Worm (Caenorhabditis elegans) whole organism, L1 larva: ENCODE results near the gene F13C5.5.

Source experiments
- C04F5.9 ChIP-seq: sonication (generic microtip); optimal IDR thresholded peaks from 2 replicates; lab custom pipeline; 2016; ENCODE audit warnings: missing genetic modification characterization, missing compliant biosample characterization
- C34B4.2 ChIP-seq: sonication (generic microtip); optimal IDR thresholded peaks from 2 replicates; lab custom pipeline; 2017; ENCODE audit warnings: mild to moderate bottlenecking, missing genetic modification characterization, missing compliant biosample characterization
- Y116A8C.19 ChIP-seq: sonication (generic microtip); optimal IDR thresholded peaks from 2 replicates; lab custom pipeline; 2016; ENCODE audit warnings: missing compliant biosample characterization, missing genetic modification characterization, borderline replicate concordance
- aha-1 ChIP-seq: fragments of 150-350 bp; optimal IDR thresholded peaks from 2 replicates; lab custom pipeline; 2014; ENCODE audit warnings: missing biosample characterization, missing genetic modification characterization
- blmp-1 ChIP-seq: fragments of 150-350 bp; optimal IDR thresholded peaks from 2 replicates; lab custom pipeline; 2014; ENCODE audit warnings: missing biosample characterization, missing genetic modification characterization
- ceh-8 ChIP-seq: fragments of 200-800 bp; sonication (Bioruptor generic); optimal IDR thresholded peaks from 2 replicates; lab custom pipeline; 2018; ENCODE audit warnings: mild to moderate bottlenecking, missing genetic modification characterization, moderate library complexity, missing compliant biosample characterization
- ceh-82 ChIP-seq, 3 experiments: fragments of 150-350 bp in 1 of 3; sonication (generic microtip) in 2 of 3; optimal IDR thresholded peaks; 2 replicates each; lab custom pipeline; 2014 to 2017; ENCODE audit warnings: missing biosample characterization in 3 of 3, missing genetic modification characterization in 3 of 3
- ces-1 ChIP-seq: fragments of 150-350 bp; optimal IDR thresholded peaks from 2 replicates; lab custom pipeline; 2014; ENCODE audit warnings: missing biosample characterization, missing genetic modification reagents, missing genetic modification characterization
- dpl-1 ChIP-seq, 3 experiments: fragments of 150-350 bp in 2 of 3; sonication (generic microtip) in 1 of 3; optimal IDR thresholded peaks; 2 replicates each; lab custom pipeline; 2014 to 2017; ENCODE audit warnings: missing biosample characterization in 3 of 3, missing genetic modification characterization in 3 of 3, missing genetic modification reagents in 3 of 3
- dsc-1 ChIP-seq: sonication (generic microtip); optimal IDR thresholded peaks from 2 replicates; lab custom pipeline; 2016; ENCODE audit warnings: mild to moderate bottlenecking, missing genetic modification characterization, missing compliant biosample characterization
- efl-1 ChIP-seq, 4 experiments: fragments of 150-350 bp; optimal IDR thresholded peaks in 3 of 4; peaks in 1 of 4; 1 replicate in 1 of 4; 2 replicates in 3 of 4; lab custom pipeline; 2014; ENCODE audit warnings: missing biosample characterization in 2 of 4, missing genetic modification characterization in 2 of 4, missing genetic modification reagents in 2 of 4
- egl-13 ChIP-seq: sonication (generic microtip); optimal IDR thresholded peaks from 2 replicates; lab custom pipeline; 2016; ENCODE audit warnings: missing genotype, missing genetic modification reagents, missing genetic modification characterization, missing compliant biosample characterization
- ets-5 ChIP-seq: fragments of 200-800 bp; sonication (Bioruptor generic); IDR thresholded peaks from 2 replicates; pipeline ENCODE4 v1.3.6; 2022; ENCODE audit warnings: missing genetic modification characterization, missing compliant biosample characterization
- fkh-10 ChIP-seq: sonication (generic microtip); optimal IDR thresholded peaks from 2 replicates; lab custom pipeline; 2017; ENCODE audit warnings: missing biosample characterization, missing genetic modification reagents, missing genetic modification characterization
- fkh-8 ChIP-seq: sonication (generic microtip); optimal IDR thresholded peaks from 2 replicates; lab custom pipeline; 2016; ENCODE audit warnings: mild to moderate bottlenecking, missing genetic modification characterization, missing compliant biosample characterization
- hpl-2 ChIP-seq: fragments of 150-350 bp; optimal IDR thresholded peaks from 2 replicates; lab custom pipeline; 2014; ENCODE audit warnings: missing biosample characterization, missing genetic modification reagents, missing genetic modification characterization
- isw-1 ChIP-seq: fragments of 200-800 bp; sonication (Bioruptor generic); IDR thresholded peaks from 2 replicates; pipeline ENCODE4 v1.3.6; 2022; ENCODE audit warnings: missing genetic modification characterization, missing compliant biosample characterization
- lin-13 ChIP-seq: fragments of 150-350 bp; optimal IDR thresholded peaks from 2 replicates; lab custom pipeline; 2014; ENCODE audit warnings: missing biosample characterization, missing genetic modification reagents, missing genetic modification characterization
- lin-39 ChIP-seq: fragments of 150-350 bp; optimal IDR thresholded peaks from 2 replicates; lab custom pipeline; 2014; ENCODE audit warnings: missing biosample characterization, missing genetic modification reagents, missing genetic modification characterization
- mab-9 ChIP-seq: fragments of 200-800 bp; sonication (Bioruptor generic); IDR thresholded peaks from 2 replicates; pipeline ENCODE4 v1.3.6; 2022; ENCODE audit warnings: missing genetic modification reagents, missing genetic modification characterization, missing compliant biosample characterization
- mef-2 ChIP-seq: fragments of 150-350 bp; optimal IDR thresholded peaks from 2 replicates; lab custom pipeline; 2014; ENCODE audit warnings: missing biosample characterization, missing genetic modification characterization
- nhr-12 ChIP-seq: sonication (generic microtip); optimal IDR thresholded peaks from 2 replicates; lab custom pipeline; 2017; ENCODE audit warnings: missing biosample characterization, missing genetic modification characterization
- nhr-20 ChIP-seq: sonication (generic microtip); optimal IDR thresholded peaks from 2 replicates; lab custom pipeline; 2016; ENCODE audit warnings: mild to moderate bottlenecking, missing genetic modification characterization, missing compliant biosample characterization
- nhr-237 ChIP-seq: fragments of 150-350 bp; optimal IDR thresholded peaks from 2 replicates; lab custom pipeline; 2014; ENCODE audit warnings: missing biosample characterization, missing genetic modification characterization
- nhr-47 ChIP-seq: sonication (generic microtip); optimal IDR thresholded peaks from 2 replicates; lab custom pipeline; 2016; ENCODE audit warnings: mild to moderate bottlenecking, missing genetic modification characterization, moderate library complexity, missing compliant biosample characterization
- nhr-71 ChIP-seq: sonication (generic microtip); optimal IDR thresholded peaks from 2 replicates; lab custom pipeline; 2016; ENCODE audit warnings: mild to moderate bottlenecking, missing genetic modification characterization, moderate library complexity, missing compliant biosample characterization
- nhr-84 ChIP-seq: sonication (generic microtip); optimal IDR thresholded peaks from 2 replicates; lab custom pipeline; 2017; ENCODE audit warnings: missing biosample characterization, missing genetic modification characterization
- nhr-85 ChIP-seq: sonication (generic microtip); peaks from one replicate; lab custom pipeline; 2016; ENCODE audit warnings: missing genetic modification characterization, inconsistent platforms, missing compliant biosample characterization
- nhr-90 ChIP-seq: sonication (generic microtip); optimal IDR thresholded peaks from 2 replicates; lab custom pipeline; 2016; ENCODE audit warnings: mild to moderate bottlenecking, missing genetic modification characterization, missing compliant biosample characterization; ENCODE audit not compliant: poor library complexity
- pax-3 ChIP-seq: fragments of 200-800 bp; sonication (Bioruptor generic); optimal IDR thresholded peaks from 2 replicates; lab custom pipeline; 2018; ENCODE audit warnings: mild to moderate bottlenecking, missing genetic modification characterization, moderate library complexity, missing compliant biosample characterization
- rnt-1 ChIP-seq: sonication (generic microtip); optimal IDR thresholded peaks from 2 replicates; lab custom pipeline; 2016; ENCODE audit warnings: mild to moderate bottlenecking, missing genetic modification characterization, moderate library complexity, missing compliant biosample characterization
- skn-1 ChIP-seq: fragments of 150-350 bp; optimal IDR thresholded peaks from 2 replicates; lab custom pipeline; 2014; ENCODE audit warnings: missing biosample characterization, missing genetic modification characterization
- snu-23 ChIP-seq: sonication (generic microtip); optimal IDR thresholded peaks from 2 replicates; lab custom pipeline; 2016; ENCODE audit warnings: missing genetic modification characterization, missing compliant biosample characterization
- sox-4 ChIP-seq: sonication (generic microtip); optimal IDR thresholded peaks from 2 replicates; lab custom pipeline; 2016; ENCODE audit warnings: missing genetic modification characterization, missing compliant biosample characterization
- sup-37 ChIP-seq: fragments of 200-800 bp; sonication (Bioruptor generic); optimal IDR thresholded peaks from 2 replicates; lab custom pipeline; 2018; ENCODE audit warnings: mild to moderate bottlenecking, missing genetic modification characterization, missing compliant biosample characterization
- tbx-2 ChIP-seq: sonication (generic microtip); optimal IDR thresholded peaks from 2 replicates; lab custom pipeline; 2016; ENCODE audit warnings: missing genetic modification characterization, missing compliant biosample characterization
- tlp-1 ChIP-seq: fragments of 150-350 bp; optimal IDR thresholded peaks from 2 replicates; lab custom pipeline; 2014; ENCODE audit warnings: missing biosample characterization, missing genetic modification characterization
- unc-130 ChIP-seq: fragments of 150-350 bp; optimal IDR thresholded peaks from 2 replicates; lab custom pipeline; 2017; ENCODE audit warnings: missing biosample characterization, missing genetic modification characterization, inconsistent platforms
- unc-30 ChIP-seq: sonication (generic microtip); optimal IDR thresholded peaks from 2 replicates; lab custom pipeline; 2017; ENCODE audit warnings: missing biosample characterization, missing genetic modification characterization
- unc-62 ChIP-seq: fragments of 150-350 bp; optimal IDR thresholded peaks from 2 replicates; lab custom pipeline; 2014; ENCODE audit warnings: missing biosample characterization, missing genetic modification reagents, missing genetic modification characterization
- unc-86 ChIP-seq: sonication (generic microtip); optimal IDR thresholded peaks from 2 replicates; lab custom pipeline; 2016; ENCODE audit warnings: missing genetic modification characterization, missing compliant biosample characterization
- xbp-1 ChIP-seq: sonication (generic microtip); optimal IDR thresholded peaks from 2 replicates; lab custom pipeline; 2016; ENCODE audit warnings: missing genetic modification characterization, missing compliant biosample characterization
- zag-1 ChIP-seq: fragments of 150-350 bp; optimal IDR thresholded peaks from 2 replicates; lab custom pipeline; 2014; ENCODE audit warnings: missing biosample characterization, missing genetic modification characterization
- zip-4 ChIP-seq: fragments of 200-800 bp; sonication (Bioruptor generic); optimal IDR thresholded peaks from 2 replicates; lab custom pipeline; 2018; ENCODE audit warnings: mild to moderate bottlenecking, missing genetic modification characterization, moderate library complexity, missing compliant biosample characterization
- ztf-11 ChIP-seq, 2 experiments: sonication (generic microtip); optimal IDR thresholded peaks; 2 replicates each; lab custom pipeline; 2016 to 2017; ENCODE audit warnings: missing genetic modification characterization in 2 of 2, missing biosample characterization in 1 of 2, missing compliant biosample characterization in 1 of 2

F13C5.5 gene

DNA sequence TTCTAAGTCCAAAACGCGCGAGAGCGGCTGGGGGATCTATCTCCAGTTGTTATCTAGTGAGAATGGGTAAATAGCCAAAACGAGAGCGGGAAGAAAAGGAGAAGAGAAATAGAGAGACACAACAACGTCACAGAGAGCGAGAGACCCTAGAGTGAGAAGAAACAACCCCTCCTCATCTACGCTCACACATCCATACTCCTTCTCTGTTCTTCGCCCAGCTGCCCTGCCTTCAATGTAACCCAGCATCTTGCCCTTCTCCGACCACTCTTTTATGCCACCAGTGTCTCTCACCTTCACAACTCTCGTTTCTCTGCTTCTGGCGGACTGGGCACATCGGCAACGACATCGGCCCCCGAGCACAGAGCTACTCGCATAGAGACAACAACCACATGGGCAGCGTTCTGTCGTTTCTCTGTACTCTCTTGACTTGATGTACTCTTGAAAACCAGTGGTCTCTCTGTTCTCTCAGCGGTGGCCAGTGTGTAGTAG is 15.0 kb downstream of the F13C5.5 start (continued):
- TF ChIP-seq dpl-1 (GFP tag; optimal IDR thresholded peaks at IDR 0.05; lab: Kevin White, UChicago), result peak; percentile 24 to 36 (median 28)
- TF ChIP-seq aha-1 (tag; lab: Kevin White, UChicago), result no peak
- TF ChIP-seq nhr-20 (tag; lab: Kevin White, UChicago), result peak; percentile 87
- TF ChIP-seq hpl-2 (GFP tag; lab: Kevin White, UChicago), result no peak
- peak; percentile 43 to 63 for TF ChIP-seq efl-1 (optimal IDR thresholded peaks at IDR 0.05; lab: Kevin White, UChicago)
- peak in 1 of 2 experiments; percentile 95 for TF ChIP-seq efl-1 (GFP tag; optimal IDR thresholded peaks at IDR 0.05 in 1 of 2; lab: Kevin White, UChicago)
- peak; percentile 69 for TF ChIP-seq rnt-1 (tag; lab: Kevin White, UChicago)
- TF ChIP-seq nhr-47 (tag; lab: Kevin White, UChicago), result peak; percentile 86
- no peak for TF ChIP-seq unc-62
- peak; percentile 68 for TF ChIP-seq isw-1
- peak; percentile 56 for TF ChIP-seq zag-1 (tag; lab: Kevin White, UChicago)
- peak; percentile 23 to 88 (median 61) for TF ChIP-seq ceh-82 (tag; optimal IDR thresholded peaks at IDR 0.05; lab: Kevin White, UChicago)
- peak; percentile 38 for TF ChIP-seq unc-130
- TF ChIP-seq C04F5.9 (tag; lab: Kevin White, UChicago), result no peak
- TF ChIP-seq xbp-1 (tag; lab: Kevin White, UChicago), result peak; percentile 77
- no peak for TF ChIP-seq ets-5 (GFP tag; lab: Robert Waterston, UW)
- TF ChIP-seq nhr-237 (tag; lab: Kevin White, UChicago), result peak; percentile 77
- TF ChIP-seq fkh-8 (tag; lab: Kevin White, UChicago), result peak; percentile 93
- TF ChIP-seq snu-23 (GFP tag; lab: Kevin White, UChicago), result peak; percentile 89
- TF ChIP-seq egl-13 (tag; lab: Kevin White, UChicago), result peak; percentile 85
- peak; percentile 90 for TF ChIP-seq tbx-2 (tag; lab: Kevin White, UChicago)
- TF ChIP-seq sox-4, result peak; percentile 55
- peak; percentile 45 for TF ChIP-seq mef-2 (tag; lab: Kevin White, UChicago)
- TF ChIP-seq unc-30 (tag; lab: Kevin White, UChicago), result no peak
- TF ChIP-seq dsc-1, result peak; percentile 79
- no peak for TF ChIP-seq lin-39 (tag; lab: Kevin White, UChicago)
- peak; percentile 71 for TF ChIP-seq lin-13 (GFP tag; lab: Kevin White, UChicago)
- TF ChIP-seq nhr-84 (tag; lab: Kevin White, UChicago), result no peak
- TF ChIP-seq sup-37 (GFP tag; lab: Kevin White, UChicago), result no peak
- TF ChIP-seq mab-9, result 0 out of 2 replicates have a peak, but pooled peaks have one; percentile 6
- peak; percentile 39 for TF ChIP-seq ces-1 (GFP tag; lab: Kevin White, UChicago)
- peak; percentile 52 for TF ChIP-seq blmp-1
- peak; percentile 49 for TF ChIP-seq pax-3
- peak; percentile 86 for TF ChIP-seq fkh-10
- TF ChIP-seq nhr-90 (tag; lab: Kevin White, UChicago), result peak; percentile 66
- TF ChIP-seq ceh-8 (GFP tag; lab: Kevin White, UChicago), result peak; percentile 16
- no peak for TF ChIP-seq tlp-1 (tag; lab: Kevin White, UChicago)
- TF ChIP-seq Y116A8C.19, result peak; percentile 23
- no peak for TF ChIP-seq C34B4.2 (tag; lab: Kevin White, UChicago)
- TF ChIP-seq zip-4, result no peak
- TF ChIP-seq, all 84 proteins: peak for 52

DNA sequence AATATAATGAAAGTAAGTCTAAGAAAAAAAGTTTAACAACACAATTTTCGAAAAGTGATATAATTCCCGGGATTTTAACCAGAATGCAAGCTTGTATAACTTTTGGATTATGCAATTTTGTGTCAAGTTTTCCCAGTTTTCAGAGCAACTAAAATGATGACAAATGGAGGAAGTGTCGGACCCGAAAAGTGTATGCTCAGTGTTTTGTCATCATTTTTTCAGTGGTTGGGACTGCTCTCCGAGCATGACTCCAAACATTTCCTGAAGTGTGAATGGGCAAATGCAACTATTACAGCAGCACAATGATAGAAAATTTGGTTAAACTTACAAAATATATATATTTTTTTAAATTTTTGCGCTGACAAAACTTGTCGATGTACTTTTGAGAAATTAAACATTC is 17.2 kb downstream of the F13C5.5 start:
- TF ChIP-seq unc-86 (tag; lab: Kevin White, UChicago), result no peak
- peak; percentile 97 for TF ChIP-seq skn-1 (tag; lab: Kevin White, UChicago)
- TF ChIP-seq efl-1 (optimal IDR thresholded peaks at IDR 0.05; lab: Kevin White, UChicago), result no peak
- TF ChIP-seq efl-1 (GFP tag; optimal IDR thresholded peaks at IDR 0.05 in 1 of 2; lab: Kevin White, UChicago), result peak in 1 of 2 experiments; percentile 19
- peak; percentile 40 for TF ChIP-seq nhr-85
- no peak for TF ChIP-seq nhr-71
- TF ChIP-seq nhr-12 (tag; lab: Kevin White, UChicago), result no peak
- no peak for TF ChIP-seq ztf-11 (tag; optimal IDR thresholded peaks at IDR 0.05; lab: Kevin White, UChicago)
- no peak for TF ChIP-seq aha-1 (tag; lab: Kevin White, UChicago)
